Worm (Caenorhabditis elegans) whole organism, young adult: ENCODE data around the gene rfth-1.

Experiments
- B0035.1 ChIP-seq: sonication (generic microtip); optimal IDR thresholded peaks from 2 replicates; lab custom pipeline; 2016; ENCODE audit warnings: missing genetic modification characterization, mild to moderate bottlenecking, missing compliant biosample characterization, missing genotype, missing genetic modification reagents
- F23B12.7 ChIP-seq: sonication (generic microtip); optimal IDR thresholded peaks from 2 replicates; lab custom pipeline; 2017; ENCODE audit warnings: missing genetic modification characterization, mild to moderate bottlenecking, missing compliant biosample characterization, antibody characterized with exemption, moderate library complexity; ENCODE audit not compliant: insufficient read depth
- F33H1.4 ChIP-seq: fragments of 200-800 bp; sonication (Bioruptor generic); IDR thresholded peaks from 2 replicates; pipeline ENCODE4 v1.3.6; 2022; ENCODE audit warnings: missing genetic modification reagents, missing genetic modification characterization, missing compliant biosample characterization
- F55B11.4 ChIP-seq: sonication (generic microtip); optimal IDR thresholded peaks from 2 replicates; lab custom pipeline; 2016; ENCODE audit warnings: missing compliant biosample characterization, missing genetic modification characterization, borderline replicate concordance; ENCODE audit not compliant: insufficient read depth
- T07F8.4 ChIP-seq: sonication (generic microtip); optimal IDR thresholded peaks from 2 replicates; lab custom pipeline; 2016; ENCODE audit warnings: mild to moderate bottlenecking, missing genetic modification characterization, moderate library complexity, missing compliant biosample characterization
- akir-1 ChIP-seq: fragments of 200-800 bp; sonication (Bioruptor generic); optimal IDR thresholded peaks from 2 replicates; lab custom pipeline; 2018; ENCODE audit warnings: mild to moderate bottlenecking, missing genetic modification characterization, moderate library complexity, missing compliant biosample characterization
- aptf-3 ChIP-seq: fragments of 200-800 bp; sonication (Bioruptor generic); IDR thresholded peaks from 2 replicates; pipeline ENCODE4 v1.3.6; 2022; ENCODE audit warnings: missing genetic modification characterization, missing compliant biosample characterization
- atf-7 ChIP-seq: sonication (generic microtip); optimal IDR thresholded peaks from 2 replicates; lab custom pipeline; 2017; ENCODE audit warnings: mild to moderate bottlenecking, missing genetic modification characterization, missing compliant biosample characterization
- cebp-2 ChIP-seq: fragments of 200-800 bp; sonication (Bioruptor generic); IDR thresholded peaks from 2 replicates; pipeline ENCODE4 v1.3.6; 2022; ENCODE audit warnings: missing genetic modification characterization, missing compliant biosample characterization
- ceh-100 ChIP-seq: fragments of 200-800 bp; sonication (Bioruptor generic); IDR thresholded peaks from 2 replicates; pipeline ENCODE4 v1.3.6; 2022; ENCODE audit warnings: missing genetic modification reagents, missing genetic modification characterization, missing compliant biosample characterization
- ceh-40 ChIP-seq: fragments of 200-800 bp; sonication (Bioruptor generic); IDR thresholded peaks from 2 replicates; pipeline ENCODE4 v1.3.6; 2022; ENCODE audit warnings: missing genetic modification characterization, missing compliant biosample characterization
- ceh-58 ChIP-seq: fragments of 200-800 bp; sonication (Bioruptor generic); IDR thresholded peaks from 2 replicates; pipeline ENCODE4 v1.3.6; 2022; ENCODE audit warnings: missing genetic modification characterization, missing compliant biosample characterization
- dox-1 ChIP-seq: fragments of 200-800 bp; sonication (Bioruptor generic); IDR thresholded peaks from 2 replicates; pipeline ENCODE4 v1.3.6; 2022; ENCODE audit warnings: missing genetic modification reagents, missing genetic modification characterization, missing compliant biosample characterization
- dpl-1 ChIP-seq: fragments of 150-350 bp; optimal IDR thresholded peaks from 2 replicates; lab custom pipeline; 2014; ENCODE audit warnings: missing biosample characterization, missing genetic modification reagents, missing genetic modification characterization
- efl-1 ChIP-seq: fragments of 150-350 bp; optimal IDR thresholded peaks from 2 replicates; lab custom pipeline; 2014; ENCODE audit warnings: missing biosample characterization, missing genetic modification reagents, missing genetic modification characterization
- egl-44 ChIP-seq: fragments of 200-800 bp; sonication (Bioruptor generic); IDR thresholded peaks from 2 replicates; pipeline ENCODE4 v1.3.6; 2022; ENCODE audit warnings: missing genetic modification reagents, missing genetic modification characterization, missing compliant biosample characterization
- hmg-20 ChIP-seq: fragments of 200-800 bp; sonication (Bioruptor generic); IDR thresholded peaks from 2 replicates; pipeline ENCODE4 v1.3.6; 2022; ENCODE audit warnings: missing genetic modification reagents, missing genetic modification characterization, missing compliant biosample characterization
- hsf-1 ChIP-seq: fragments of 200-800 bp; sonication (Bioruptor generic); IDR thresholded peaks from 2 replicates; pipeline ENCODE4 v1.3.6; 2022; ENCODE audit warnings: missing genetic modification reagents, missing genetic modification characterization, missing compliant biosample characterization
- let-607 ChIP-seq, 2 experiments: fragments of 200-800 bp in 1 of 2; sonication (Bioruptor generic) in 1 of 2; sonication (generic microtip) in 1 of 2; optimal IDR thresholded peaks; 2 replicates each; lab custom pipeline; 2016 to 2018; ENCODE audit warnings: mild to moderate bottlenecking in 2 of 2, missing compliant biosample characterization in 2 of 2, missing genetic modification characterization in 2 of 2, moderate library complexity in 2 of 2, missing genotype in 1 of 2
- lin-40 ChIP-seq: sonication (generic microtip); optimal IDR thresholded peaks from 2 replicates; lab custom pipeline; 2016; ENCODE audit warnings: missing genetic modification characterization, mild to moderate bottlenecking, missing compliant biosample characterization, missing genotype, missing genetic modification reagents
- madf-3 ChIP-seq: fragments of 200-800 bp; sonication (Bioruptor generic); IDR thresholded peaks from 2 replicates; pipeline ENCODE4 v1.3.6; 2022; ENCODE audit warnings: missing genetic modification reagents, missing genetic modification characterization, missing compliant biosample characterization
- madf-6 ChIP-seq: fragments of 200-800 bp; sonication (Bioruptor generic); IDR thresholded peaks from 2 replicates; pipeline ENCODE4 v1.3.6; 2022; ENCODE audit warnings: missing genetic modification reagents, missing genetic modification characterization, missing compliant biosample characterization
- madf-8 ChIP-seq: fragments of 200-800 bp; sonication (Bioruptor generic); conservative IDR thresholded peaks from 2 replicates; pipeline ENCODE4 v1.3.6; 2022; ENCODE audit warnings: missing genetic modification reagents, missing genetic modification characterization, missing compliant biosample characterization
- nhr-179 ChIP-seq: sonication (generic microtip); optimal IDR thresholded peaks from 2 replicates; lab custom pipeline; 2016; ENCODE audit warnings: mild to moderate bottlenecking, missing genetic modification characterization, missing compliant biosample characterization
- nhr-27 ChIP-seq: fragments of 200-800 bp; sonication (Bioruptor generic); optimal IDR thresholded peaks from 2 replicates; lab custom pipeline; 2018; ENCODE audit warnings: mild to moderate bottlenecking, missing genetic modification characterization, moderate library complexity, missing compliant biosample characterization
- nhr-80 ChIP-seq: sonication (generic microtip); optimal IDR thresholded peaks from 2 replicates; lab custom pipeline; 2016; ENCODE audit warnings: missing genetic modification characterization, missing compliant biosample characterization
- nhr-90 ChIP-seq: sonication (generic microtip); optimal IDR thresholded peaks from 2 replicates; lab custom pipeline; 2016; ENCODE audit warnings: missing genotype, mild to moderate bottlenecking, missing genetic modification characterization, missing compliant biosample characterization
- pbrm-1 ChIP-seq: fragments of 200-800 bp; sonication (Bioruptor generic); IDR thresholded peaks from 2 replicates; pipeline ENCODE4 v1.3.6; 2022; ENCODE audit warnings: missing genetic modification reagents, missing genetic modification characterization, missing compliant biosample characterization
- somi-1 ChIP-seq: fragments of 200-800 bp; sonication (Bioruptor generic); optimal IDR thresholded peaks from 2 replicates; lab custom pipeline; 2018; ENCODE audit warnings: mild to moderate bottlenecking, missing genetic modification characterization, missing compliant biosample characterization
- zfh-2 ChIP-seq: fragments of 200-800 bp; sonication (Bioruptor generic); conservative IDR thresholded peaks from 2 replicates; pipeline ENCODE4 v1.3.6; 2022; ENCODE audit warnings: missing genetic modification reagents, missing genetic modification characterization, missing compliant biosample characterization
- zim-3 ChIP-seq: sonication (generic microtip); optimal IDR thresholded peaks from 2 replicates; lab custom pipeline; 2017; ENCODE audit warnings: mild to moderate bottlenecking, missing genetic modification characterization, moderate library complexity, missing compliant biosample characterization
- ztf-28 ChIP-seq: fragments of 200-800 bp; sonication (Bioruptor generic); IDR thresholded peaks from 2 replicates; pipeline ENCODE4 v1.3.6; 2022; ENCODE audit warnings: missing genetic modification reagents, missing genetic modification characterization, missing compliant biosample characterization

rfth-1 gene

DNA sequence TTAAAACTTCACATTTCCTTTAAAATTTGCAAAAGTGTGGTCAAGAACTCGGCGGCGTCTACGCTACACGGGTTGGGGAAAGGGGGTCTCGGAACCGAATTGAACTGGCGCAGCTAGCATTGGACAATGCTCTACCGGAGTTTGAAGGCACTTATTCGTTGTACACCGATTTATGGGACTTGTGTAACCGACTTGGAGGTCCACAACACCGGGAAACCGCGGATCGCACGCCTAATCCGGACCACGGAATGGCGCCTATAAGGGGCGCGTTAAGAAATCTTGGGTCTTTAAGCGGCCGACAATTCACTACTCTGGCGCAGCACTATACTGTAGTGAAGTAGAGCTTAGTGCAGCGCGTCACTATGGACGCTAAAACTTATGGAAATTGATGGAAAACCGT lies 27.6 kb upstream of the rfth-1 start (continued):
- TF ChIP-seq akir-1 (GFP tag; lab: Kevin White, UChicago) (no peak), T07F8.4 (tag; lab: Kevin White, UChicago) (no peak)

DNA sequence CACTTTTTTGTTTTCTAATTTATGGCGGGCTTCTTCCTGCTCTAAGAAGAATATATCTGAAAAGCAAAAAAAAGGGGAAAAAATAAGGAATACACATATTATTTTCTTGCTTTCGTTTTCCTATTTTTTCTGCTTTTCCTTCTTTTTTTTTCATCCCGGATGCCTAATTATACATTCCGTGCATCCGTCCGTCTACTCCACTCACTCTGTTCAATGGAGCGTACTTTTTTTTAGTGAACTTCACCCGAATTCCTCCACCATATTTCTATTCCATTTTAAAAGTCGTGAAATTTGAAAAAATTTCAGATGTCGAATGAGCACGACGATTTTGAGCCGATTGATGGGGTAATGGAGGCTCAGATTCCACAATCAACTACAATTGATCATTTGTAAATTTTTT lies 25.1 kb upstream of the rfth-1 start, which contains the start of gene ZK185.2:
Gene ZK185.2 (plus strand): TSS at position 301 of the 400 bp plus-strand sequence.
- no peak for TF ChIP-seq efl-1 (GFP tag; lab: Kevin White, UChicago)
- TF ChIP-seq nhr-27 (tag; lab: Kevin White, UChicago), result no peak
- no peak for TF ChIP-seq pbrm-1
- TF ChIP-seq lin-40, result no peak
- no peak for TF ChIP-seq ceh-40
- no peak for TF ChIP-seq aptf-3 (GFP tag; lab: Robert Waterston, UW)
- no peak for TF ChIP-seq madf-8 (GFP tag; lab: Robert Waterston, UW)
- TF ChIP-seq akir-1 (GFP tag; lab: Kevin White, UChicago), result no peak

DNA sequence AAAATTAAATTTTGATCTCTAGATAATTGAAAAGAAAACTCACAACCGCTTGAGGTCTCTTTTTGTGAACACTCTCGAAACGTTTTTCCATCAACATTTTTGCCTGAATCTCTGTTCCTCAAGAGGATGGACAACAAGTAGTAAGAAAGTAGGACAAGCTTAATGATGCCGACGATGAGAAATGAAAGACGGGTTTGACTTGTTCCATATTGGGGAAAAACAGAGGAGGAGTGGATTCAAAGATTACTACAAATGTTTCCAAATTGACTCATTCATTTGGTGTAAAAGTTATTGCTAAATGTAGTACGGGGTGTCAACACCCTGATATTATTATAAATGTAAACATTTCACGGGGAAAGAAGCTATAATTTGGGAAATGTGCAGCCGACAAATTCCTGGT lies 21.9 kb upstream of the rfth-1 start, which contains the start of gene ZK185.4:
Gene ZK185.4 (minus strand): TSS at position 101 of the 400 bp plus-strand sequence.
- TF ChIP-seq B0035.1 (tag; lab: Kevin White, UChicago), result no peak
- TF ChIP-seq ceh-58, result no peak
- TF ChIP-seq madf-6 (GFP tag; lab: Robert Waterston, UW), result no peak
- TF ChIP-seq let-607 (tag; optimal IDR thresholded peaks at IDR 0.05; lab: Kevin White, UChicago), result no peak
- TF ChIP-seq zim-3 (tag; lab: Kevin White, UChicago), result no peak
- TF ChIP-seq zfh-2 (GFP tag; lab: Robert Waterston, UW), result no peak
- no peak for TF ChIP-seq egl-44 (GFP tag; lab: Robert Waterston, UW)
- no peak for TF ChIP-seq hmg-20
- TF ChIP-seq dpl-1 (GFP tag; lab: Kevin White, UChicago), result no peak
- no peak for TF ChIP-seq hsf-1
- TF ChIP-seq ztf-28 (GFP tag; lab: Robert Waterston, UW), result no peak
- TF ChIP-seq F23B12.7, result no peak
- TF ChIP-seq nhr-179 (tag; lab: Kevin White, UChicago), result no peak
- no peak for TF ChIP-seq nhr-90 (tag; lab: Kevin White, UChicago)
- no peak for TF ChIP-seq F33H1.4
- no peak for TF ChIP-seq T07F8.4 (tag; lab: Kevin White, UChicago)
- no peak for TF ChIP-seq ceh-100 (GFP tag; lab: Robert Waterston, UW)

DNA sequence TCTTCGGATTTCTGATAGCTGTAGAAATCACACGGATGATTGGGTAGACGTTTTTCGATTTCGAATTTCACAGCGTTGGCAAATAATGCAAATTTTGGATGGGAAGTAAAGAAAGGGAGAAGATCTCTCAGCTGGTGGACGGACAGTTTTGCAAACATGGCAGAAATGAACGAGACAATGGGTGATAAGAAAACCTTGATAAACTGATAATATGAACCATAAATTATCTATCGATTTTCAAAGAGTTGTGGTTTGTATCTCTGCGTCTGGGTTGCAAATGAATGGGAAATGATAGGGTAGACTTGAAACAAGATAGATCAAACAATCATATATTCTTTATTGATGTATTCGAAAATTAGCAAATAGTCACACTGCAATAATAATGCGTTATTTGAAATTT lies 19.1 kb upstream of the rfth-1 start, which contains the start of gene ZK185.3:
Gene ZK185.3 (minus strand): TSS at position 263 of the 400 bp plus-strand sequence.
- TF ChIP-seq dox-1 (GFP tag; lab: Robert Waterston, UW), result 0 out of 2 replicates have a peak, but pooled peaks have one; percentile 14
- no peak for TF ChIP-seq F55B11.4 (tag; lab: Kevin White, UChicago)
- peak; percentile 72 for TF ChIP-seq nhr-80

DNA sequence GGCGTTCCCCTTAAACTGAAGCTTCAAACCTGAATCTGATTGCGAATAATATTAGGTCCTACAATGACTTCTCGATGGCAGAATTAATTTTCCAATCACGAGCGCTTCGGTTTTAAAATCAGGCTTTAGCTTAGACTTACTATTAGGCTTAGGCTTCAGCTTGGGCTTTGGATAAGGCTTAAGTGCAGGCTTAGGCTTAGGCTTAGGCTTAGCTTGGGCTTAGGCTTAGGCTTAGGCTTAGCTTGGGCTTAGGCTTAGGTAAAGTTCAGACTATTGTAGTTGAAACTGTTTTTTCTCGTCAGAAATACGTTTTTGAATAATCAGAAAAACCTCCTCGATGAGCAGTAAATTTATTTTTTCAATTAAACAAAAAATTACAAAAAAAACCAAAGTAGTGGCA lies 15.6 kb upstream of the rfth-1 start:
- TF ChIP-seq nhr-179 (tag; lab: Kevin White, UChicago) (no peak), F33H1.4 (no peak), madf-3 (no peak), cebp-2 (GFP tag; lab: Robert Waterston, UW) (no peak), atf-7 (no peak)

DNA sequence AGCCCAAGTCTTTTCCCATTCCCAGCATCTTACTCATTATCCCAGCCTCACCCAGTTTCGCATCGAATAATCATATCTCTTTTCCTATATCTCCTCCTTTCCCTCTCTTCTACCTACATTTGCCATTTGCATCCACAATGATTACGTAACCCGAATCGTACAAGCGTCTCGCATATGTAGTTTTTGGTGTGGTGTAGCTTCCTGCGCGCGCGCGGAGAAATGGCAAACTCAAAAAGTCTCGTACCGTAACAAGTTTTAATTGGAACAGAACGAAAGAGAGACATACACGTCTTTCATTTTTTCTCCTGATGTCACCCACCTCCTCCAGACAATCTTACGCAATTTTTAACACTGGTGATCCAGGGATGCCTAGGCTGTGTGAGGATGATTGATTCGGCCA lies 14.9 kb upstream of the rfth-1 start:
- no peak for TF ChIP-seq somi-1
